Worm (Caenorhabditis elegans): ENCODE measurements around the gene gcy-12.
A peak's percentile ranks its signal among the peaks of the same experiment; 100 is the strongest.

gcy-12 gene

DNA sequence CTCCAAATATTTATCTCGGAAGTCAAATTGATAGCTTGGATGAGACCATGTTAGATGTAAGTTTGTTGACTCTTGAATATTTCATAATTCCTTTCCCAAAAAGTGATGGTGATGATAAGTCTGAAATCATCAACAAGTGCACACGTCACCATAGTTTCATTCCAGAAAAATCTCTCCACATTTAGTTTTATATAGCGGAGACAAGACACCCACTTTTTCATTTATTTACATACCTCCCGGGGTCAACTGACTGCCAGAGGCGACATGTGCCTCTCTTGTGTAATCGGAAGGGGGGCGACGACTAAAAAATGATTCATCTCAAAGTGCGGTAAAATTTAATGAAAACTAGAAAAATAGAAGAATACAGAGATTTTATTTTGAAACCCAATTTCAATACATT lies 26.5 kb downstream of the gcy-12 start:
- TF ChIP-seq elt-3 (tag; optimal IDR thresholded peaks at IDR 0.05) (no peak), nhr-11 (tag; optimal IDR thresholded peaks at IDR 0.05) (no peak), pha-4 (tag; optimal IDR thresholded peaks at IDR 0.05) (peak; percentile 98), R02D3.7 (tag; optimal IDR thresholded peaks at IDR 0.05) (no peak), nhr-28 (tag; optimal IDR thresholded peaks at IDR 0.05) (no peak), lin-39 (tag; optimal IDR thresholded peaks at IDR 0.05) (no peak), jun-1 (tag; optimal IDR thresholded peaks at IDR 0.05) (peak; percentile 78), elt-1 (tag; optimal IDR thresholded peaks at IDR 0.05) (no peak), daf-12 (tag; optimal IDR thresholded peaks at IDR 0.05) (no peak), unc-62 (GFP tag; optimal IDR thresholded peaks at IDR 0.05) (no peak), eor-1 (tag; optimal IDR thresholded peaks at IDR 0.05) (no peak), ceh-28 (tag; optimal IDR thresholded peaks at IDR 0.05) (no peak), ceh-16 (tag; optimal IDR thresholded peaks at IDR 0.05) (no peak), nhr-25 (tag; optimal IDR thresholded peaks at IDR 0.05) (no peak), nhr-76 (tag; optimal IDR thresholded peaks at IDR 0.05) (no peak), skn-1 (tag; optimal IDR thresholded peaks at IDR 0.05) (peak; percentile 63), nhr-237 (tag; optimal IDR thresholded peaks at IDR 0.05) (no peak), aly-2 (tag; optimal IDR thresholded peaks at IDR 0.05) (no peak), nhr-77 (tag; optimal IDR thresholded peaks at IDR 0.05) (no peak), nhr-43 (tag; optimal IDR thresholded peaks at IDR 0.05; ENCODE audit: poor library complexity, severe bottlenecking) (no peak), lsy-12 (tag; optimal IDR thresholded peaks at IDR 0.05) (no peak), fos-1 (tag; optimal IDR thresholded peaks at IDR 0.05) (no peak), ztf-11 (tag; optimal IDR thresholded peaks at IDR 0.05) (no peak), elt-2 (tag; optimal IDR thresholded peaks at IDR 0.05) (peak; percentile 85), ZK546.5 (tag; optimal IDR thresholded peaks at IDR 0.05) (no peak), lin-15B (tag; optimal IDR thresholded peaks at IDR 0.05) (no peak), nhr-67 (tag; optimal IDR thresholded peaks at IDR 0.05) (no peak), unc-39 (tag; optimal IDR thresholded peaks at IDR 0.05) (no peak), nfya-1 (tag; optimal IDR thresholded peaks at IDR 0.05; ENCODE audit: insufficient read depth) (peak; percentile 31), mdl-1 (tag; optimal IDR thresholded peaks at IDR 0.05) (no peak), egl-5 (tag; optimal IDR thresholded peaks at IDR 0.05) (no peak), ceh-82 (tag; optimal IDR thresholded peaks at IDR 0.05) (no peak), ceh-9 (tag; optimal IDR thresholded peaks at IDR 0.05) (no peak), fkh-10 (GFP tag; optimal IDR thresholded peaks at IDR 0.05) (no peak), ztf-4 (tag; optimal IDR thresholded peaks at IDR 0.05) (no peak), zag-1 (tag; optimal IDR thresholded peaks at IDR 0.05) (no peak), mml-1 (tag; optimal IDR thresholded peaks at IDR 0.05) (no peak), ama-1 (optimal IDR thresholded peaks at IDR 0.05) (no peak), snpc-4 (tag; optimal IDR thresholded peaks at IDR 0.05) (peak; percentile 1), pqm-1 (tag; optimal IDR thresholded peaks at IDR 0.05) (peak; percentile 48)

DNA sequence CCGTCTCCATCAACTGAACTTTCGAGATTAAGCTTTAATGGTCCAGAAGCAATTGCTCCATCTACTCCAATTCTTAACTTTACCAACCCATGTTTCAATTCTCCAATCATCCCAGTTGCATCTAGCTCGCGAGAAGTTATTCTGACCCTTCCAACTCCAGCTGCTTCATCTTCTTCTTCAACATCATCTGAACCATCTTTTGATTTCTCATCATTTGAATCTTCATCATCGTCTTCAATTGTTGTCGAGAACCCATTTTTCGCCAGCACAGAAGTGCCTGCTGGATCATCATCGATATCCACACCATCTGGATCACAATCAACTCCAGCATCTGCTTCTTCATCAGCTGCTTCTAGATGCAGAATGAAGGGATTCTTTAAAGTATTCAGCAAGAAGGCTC lies 27.7 kb downstream of the gcy-12 start:
- peak; percentile 2 for TF ChIP-seq elt-2 (tag; optimal IDR thresholded peaks at IDR 0.05)
- TF ChIP-seq tbx-2 (tag; optimal IDR thresholded peaks at IDR 0.05): no peak

DNA sequence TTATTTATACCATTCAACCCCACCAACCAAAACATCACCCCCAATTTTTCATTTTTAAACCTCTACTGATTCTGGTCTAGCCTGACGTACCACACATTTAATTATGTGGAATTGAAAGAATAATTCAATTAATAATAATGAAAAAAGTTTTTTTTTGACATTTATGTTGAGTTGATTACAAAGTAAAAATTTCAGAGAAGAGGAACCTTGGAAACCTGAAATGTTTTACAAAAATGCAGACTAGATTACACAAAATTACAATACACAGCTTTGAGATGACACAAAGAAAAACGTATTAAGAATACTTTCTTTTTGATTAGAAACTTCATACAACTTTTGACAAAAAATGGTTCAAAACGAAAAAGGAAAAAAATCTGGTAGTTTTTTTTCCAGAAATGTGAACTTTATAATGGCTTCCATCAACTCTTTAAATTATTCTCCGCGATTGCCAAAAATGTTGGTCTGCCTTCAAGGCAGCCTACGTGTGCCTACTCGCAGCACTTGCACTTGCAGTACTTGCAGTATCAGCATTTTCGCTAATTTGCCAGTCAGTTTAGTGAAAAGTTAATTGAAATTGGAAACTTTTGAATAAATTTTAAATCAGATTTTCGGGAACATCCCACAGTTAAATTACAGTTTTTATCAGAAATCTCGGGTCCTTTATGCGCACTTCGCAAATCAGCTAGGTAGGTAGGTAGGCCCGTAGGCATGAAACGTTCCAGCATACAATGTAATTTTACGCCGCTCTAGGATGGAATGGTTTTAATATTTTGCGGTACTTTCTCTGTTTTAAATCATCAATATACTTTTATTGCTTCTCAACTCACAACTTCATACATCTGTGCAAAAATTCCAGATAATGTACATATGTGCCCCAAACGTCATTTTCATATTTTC lies 29.1 kb downstream of the gcy-12 start:
- TF ChIP-seq eor-1 (tag; optimal IDR thresholded peaks at IDR 0.05) (no peak), jun-1 (tag; optimal IDR thresholded peaks at IDR 0.05) (peak; percentile 27), fos-1 (tag; optimal IDR thresholded peaks at IDR 0.05) (peak; percentile 12), lin-39 (tag; optimal IDR thresholded peaks at IDR 0.05) (no peak), nfya-1 (tag; optimal IDR thresholded peaks at IDR 0.05; ENCODE audit: insufficient read depth) (no peak), lsy-12 (tag; optimal IDR thresholded peaks at IDR 0.05) (peak; percentile 40), ceh-28 (tag; optimal IDR thresholded peaks at IDR 0.05) (peak; percentile 8), pha-4 (tag; optimal IDR thresholded peaks at IDR 0.05) (peak; percentile 23)

All from whole organism, L3 larva.